Worm (Caenorhabditis elegans) whole organism, mixed stage, embryonic: ENCODE data around the gene pmk-2.

Experiments used
- blmp-1 ChIP-seq: fragments of 150-350 bp; optimal IDR thresholded peaks from 2 replicates; lab custom pipeline; 2014; ENCODE audit warnings: missing biosample characterization, missing genetic modification characterization
- lin-13 ChIP-seq: fragments of 150-350 bp; optimal IDR thresholded peaks from 2 replicates; lab custom pipeline; 2014; ENCODE audit warnings: missing biosample characterization, missing genetic modification characterization
- nhr-12 ChIP-seq: fragments of 150-350 bp; optimal IDR thresholded peaks from 2 replicates; lab custom pipeline; 2014; ENCODE audit warnings: missing biosample characterization, missing genetic modification characterization
- nhr-2 ChIP-seq: fragments of 150-350 bp; optimal IDR thresholded peaks from 2 replicates; lab custom pipeline; 2014; ENCODE audit warnings: missing biosample characterization, missing genetic modification characterization
- nhr-28 ChIP-seq: fragments of 150-350 bp; optimal IDR thresholded peaks from 2 replicates; lab custom pipeline; 2014; ENCODE audit warnings: missing biosample characterization, missing genetic modification characterization
- nhr-76 ChIP-seq: sonication (generic microtip); optimal IDR thresholded peaks from 2 replicates; lab custom pipeline; 2017; ENCODE audit warnings: missing biosample characterization, missing genetic modification characterization
- pha-4 ChIP-seq: fragments of 150-350 bp; optimal IDR thresholded peaks from 2 replicates; lab custom pipeline; 2018; ENCODE audit warnings: missing biosample characterization, missing genetic modification reagents, missing genetic modification characterization
- snpc-4 ChIP-seq: fragments of 150-350 bp; optimal IDR thresholded peaks from 2 replicates; lab custom pipeline; 2014; ENCODE audit warnings: missing biosample characterization, missing genetic modification characterization
- sptf-1 ChIP-seq: sonication (generic microtip); optimal IDR thresholded peaks from 2 replicates; lab custom pipeline; 2017; ENCODE audit warnings: mild to moderate bottlenecking, missing genetic modification characterization, moderate library complexity, missing compliant biosample characterization
- tbx-8 ChIP-seq: fragments of 200-800 bp; sonication (Bioruptor generic); optimal IDR thresholded peaks from 2 replicates; lab custom pipeline; 2018; ENCODE audit warnings: mild to moderate bottlenecking, missing genetic modification characterization, moderate library complexity, missing compliant biosample characterization
- unc-62 ChIP-seq: fragments of 150-350 bp; optimal IDR thresholded peaks from 2 replicates; lab custom pipeline; 2014; ENCODE audit warnings: missing biosample characterization, missing genetic modification reagents, missing genetic modification characterization
- ztf-11 ChIP-seq: fragments of 150-350 bp; optimal IDR thresholded peaks from 2 replicates; lab custom pipeline; 2014; ENCODE audit warnings: missing biosample characterization, missing genetic modification characterization

DNA sequence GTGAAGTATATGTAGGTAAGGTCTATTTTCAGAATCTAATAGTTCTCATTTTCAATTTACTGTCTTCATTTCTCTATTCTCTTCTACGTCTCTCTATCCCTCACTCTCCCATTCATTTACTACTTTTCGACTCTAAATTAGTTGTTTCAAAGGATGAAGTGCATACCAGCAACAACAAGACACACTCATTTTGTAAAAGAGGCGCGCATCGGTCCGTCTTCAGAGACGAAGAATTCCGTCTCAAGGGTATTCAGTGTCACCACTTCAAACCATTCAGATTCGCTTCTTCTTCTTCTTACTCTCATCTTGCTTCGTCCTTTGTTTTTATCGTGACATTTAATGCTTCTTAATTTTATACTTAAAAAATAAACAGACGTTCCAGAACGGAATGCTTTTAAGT lies 28.1 kb downstream of the pmk-2 start:
- TF ChIP-seq nhr-2 (tag; lab: Kevin White, UChicago) (no peak), sptf-1 (tag; lab: Kevin White, UChicago) (no peak), blmp-1 (no peak), pha-4 (tag; lab: Kevin White, UChicago) (no peak), nhr-76 (tag; lab: Kevin White, UChicago) (no peak), tbx-8 (GFP tag; lab: Kevin White, UChicago) (no peak), nhr-28 (tag; lab: Kevin White, UChicago) (no peak), nhr-12 (tag; lab: Kevin White, UChicago) (no peak), snpc-4 (tag; lab: Kevin White, UChicago) (no peak), unc-62 (GFP tag; lab: Kevin White, UChicago) (no peak), ztf-11 (tag; lab: Kevin White, UChicago) (no peak), lin-13 (tag; lab: Kevin White, UChicago) (no peak)
